Fruit fly (Drosophila melanogaster): ENCODE results near the gene CG4617.

Gene CG4617

DNA sequence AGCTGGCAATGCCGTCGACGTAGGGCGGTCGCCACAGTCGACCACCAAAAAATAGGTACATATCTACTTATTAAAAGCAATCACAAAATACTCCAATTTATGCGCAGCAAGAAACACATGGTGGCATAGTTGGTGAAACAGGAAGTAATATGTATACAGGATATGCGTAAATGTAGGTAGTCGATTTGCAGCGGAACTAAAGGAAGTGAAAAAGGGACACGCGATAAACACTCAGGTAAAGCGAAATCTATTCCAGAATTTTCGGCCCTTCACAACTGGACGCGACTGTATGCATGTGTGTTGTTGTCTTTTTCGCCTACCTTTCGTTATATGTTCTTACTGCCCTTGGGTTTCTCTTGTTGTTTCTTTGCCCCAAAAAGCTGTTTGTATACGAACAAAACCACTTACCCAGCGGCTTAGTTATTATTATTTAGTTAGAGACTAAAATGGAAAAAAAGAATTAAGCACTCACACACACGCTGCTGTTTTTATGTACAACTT is 7.7 kb downstream of the CG4617 start (continued):
- TF ChIP-seq lola (GFP tag; optimal IDR thresholded peaks at IDR 0.05) = peak in 1 of 3 experiments; percentile 85
- TF ChIP-seq Gsc (GFP tag; IDR thresholded peaks at IDR 0.05) = no peak
- TF ChIP-seq Trl (optimal IDR thresholded peaks at IDR 0.05) = no peak
- peak; percentile 47 for TF ChIP-seq Trl (GFP tag; optimal IDR thresholded peaks at IDR 0.05)
- peak; percentile 17 for TF ChIP-seq slou (GFP tag; optimal IDR thresholded peaks at IDR 0.05)
- peak; percentile 65 for TF ChIP-seq CG4617 (GFP tag; optimal IDR thresholded peaks at IDR 0.05; ENCODE audit: borderline replicate concordance)
- TF ChIP-seq klu (GFP tag; IDR thresholded peaks at IDR 0.05) = peak; percentile 67
- TF ChIP-seq CG1529 (GFP tag; optimal IDR thresholded peaks at IDR 0.05) = peak; percentile 73
- peak; percentile 72 for TF ChIP-seq CG4360 (GFP tag; IDR thresholded peaks at IDR 0.05)
- TF ChIP-seq CG8359 (GFP tag; optimal IDR thresholded peaks at IDR 0.05; ENCODE audit: borderline replicate concordance) = peak; percentile 59
- no peak; the same call in 2 of the 3 replicates for TF ChIP-seq z (GFP tag; IDR thresholded peaks at IDR 0.05)
- peak; percentile 73 for TF ChIP-seq CG31224 (GFP tag; IDR thresholded peaks at IDR 0.05)
- peak; percentile 55 for TF ChIP-seq dm (GFP tag; optimal IDR thresholded peaks at IDR 0.05)
- TF ChIP-seq CG10654 (GFP tag; optimal IDR thresholded peaks at IDR 0.05) = peak; percentile 53
- TF ChIP-seq Meics (GFP tag; optimal IDR thresholded peaks at IDR 0.05) = peak; percentile 88
- TF ChIP-seq scrt (GFP tag; optimal IDR thresholded peaks at IDR 0.05) = peak; percentile 65
- no peak for TF ChIP-seq amos (GFP tag; IDR thresholded peaks at IDR 0.05; ENCODE audit: partially characterized antibody)
- TF ChIP-seq CG15269 (tag; optimal IDR thresholded peaks at IDR 0.05) = peak; percentile 92
- TF ChIP-seq Ssrp (tag; optimal IDR thresholded peaks at IDR 0.05) = peak; percentile 81
- peak; percentile 5 for TF ChIP-seq Sry-β (GFP tag; optimal IDR thresholded peaks at IDR 0.05)
- TF ChIP-seq sob (GFP tag; IDR thresholded peaks at IDR 0.05) = peak; percentile 79
- no peak for TF ChIP-seq CkIIα-i1 (GFP tag; IDR thresholded peaks at IDR 0.05)
- peak; percentile 67 for TF ChIP-seq tin (GFP tag; optimal IDR thresholded peaks at IDR 0.05)
- TF ChIP-seq her (GFP tag; optimal IDR thresholded peaks at IDR 0.05) = peak; percentile 70
- TF ChIP-seq zfh1 (GFP tag; IDR thresholded peaks at IDR 0.05) = peak; percentile 63; the same call in 2 of the 3 replicates
- peak; percentile 88 for TF ChIP-seq CG34376 (GFP tag; optimal IDR thresholded peaks at IDR 0.05)
- peak; percentile 24 for TF ChIP-seq ac (GFP tag; optimal IDR thresholded peaks at IDR 0.05)
- peak; percentile 64 for TF ChIP-seq CHES-1-like (GFP tag; optimal IDR thresholded peaks at IDR 0.05)
- no peak for TF ChIP-seq inv (GFP tag; IDR thresholded peaks at IDR 0.05; ENCODE audit: partially characterized antibody)
- TF ChIP-seq nerfin-2 (GFP tag; IDR thresholded peaks at IDR 0.05; ENCODE audit: partially characterized antibody) = no peak
- TF ChIP-seq gcm2 (GFP tag; optimal IDR thresholded peaks at IDR 0.05) = peak; percentile 77
- no peak for TF ChIP-seq pfk (GFP tag; optimal IDR thresholded peaks at IDR 0.05)
- TF ChIP-seq CG11093 (GFP tag; IDR thresholded peaks at IDR 0.05) = peak; percentile 71; the same call in 2 of the 3 replicates
- no peak for TF ChIP-seq CG6791 (GFP tag; IDR thresholded peaks at IDR 0.05; ENCODE audit: partially characterized antibody)
- no peak for TF ChIP-seq CG31388 (GFP tag; optimal IDR thresholded peaks at IDR 0.05)
- peak; percentile 70 for TF ChIP-seq CG9932 (GFP tag; IDR thresholded peaks at IDR 0.05)
- peak; percentile 65; the same call in 1 of the 2 replicates for TF ChIP-seq HLH3B (GFP tag; IDR thresholded peaks at IDR 0.05)
- TF ChIP-seq HLH4C (GFP tag; IDR thresholded peaks at IDR 0.05; ENCODE audit: partially characterized antibody) = no peak
- peak; percentile 54 for TF ChIP-seq trem (tag; optimal IDR thresholded peaks at IDR 0.05)
- peak; percentile 68; the same call in 2 of the 3 replicates for TF ChIP-seq CG7357 (GFP tag; IDR thresholded peaks at IDR 0.05)
- no peak for TF ChIP-seq CG16813 (GFP tag; IDR thresholded peaks at IDR 0.05; ENCODE audit: partially characterized antibody)
- TF ChIP-seq abd-A (tag; optimal IDR thresholded peaks at IDR 0.05) = peak; percentile 3
- TF ChIP-seq Atf6 (GFP tag; IDR thresholded peaks at IDR 0.05) = peak; percentile 86
- TF ChIP-seq hkb (optimal IDR thresholded peaks at IDR 0.05) = no peak
- peak; percentile 77 for TF ChIP-seq hkb (GFP tag; IDR thresholded peaks at IDR 0.05)
- peak; percentile 15; the same call in 1 of the 2 replicates for TF ChIP-seq Doc2 (GFP tag; IDR thresholded peaks at IDR 0.05)
- 0 out of 2 replicates have a peak, but pooled peaks have one; percentile 29 for TF ChIP-seq ap (GFP tag; IDR thresholded peaks at IDR 0.05)
- TF ChIP-seq grau (tag; optimal IDR thresholded peaks at IDR 0.05) = peak; percentile 89
- peak; percentile 83 for TF ChIP-seq CG9817 (tag; optimal IDR thresholded peaks at IDR 0.05)
- no peak for TF ChIP-seq hbn (GFP tag; IDR thresholded peaks at IDR 0.05; ENCODE audit: partially characterized antibody)

Measured in whole organism, embryonic.